Fruit fly (Drosophila melanogaster) whole organism, wandering third instar larva: ENCODE measurements around the gene Zip71B.

ENCODE experiments used
- Hr78 ChIP-seq: fragments of >200 bp; optimal IDR thresholded peaks from 2 replicates; lab custom pipeline; 2017; ENCODE audit warnings: missing biosample characterization, missing genetic modification characterization
- dl ChIP-seq, 2 experiments: fragments of 175-275, 200-275 bp in 1 of 2; fragments of 200-275 bp in 1 of 2; sonication (Bioruptor generic); optimal IDR thresholded peaks; lab custom pipeline; 2018; ENCODE audit warnings: mild to moderate bottlenecking in 2 of 2, missing biosample characterization in 2 of 2, missing genetic modification characterization in 2 of 2, moderate library complexity in 2 of 2; ENCODE audit not compliant: partially characterized antibody in 2 of 2, insufficient read depth in 1 of 2
- dmrt93B ChIP-seq: fragments of 200-800 bp; sonication (Bioruptor generic); optimal IDR thresholded peaks from 2 replicates; lab custom pipeline; 2018; ENCODE audit warnings: missing biosample characterization, mild to moderate bottlenecking, missing genetic modification characterization
- pan ChIP-seq: fragments of >200 bp; optimal IDR thresholded peaks from 2 replicates; lab custom pipeline; 2017
- woc ChIP-seq: sonication (Bioruptor generic); optimal IDR thresholded peaks from 2 replicates; lab custom pipeline; 2016; ENCODE audit warnings: missing biosample characterization, mild to moderate bottlenecking, missing genetic modification characterization

- TF ChIP-seq Hr78 (GFP tag; lab: Kevin White, UChicago) = no peak
- TF ChIP-seq woc (GFP tag; lab: Kevin White, UChicago) = no peak
- no peak for TF ChIP-seq pan (lab: Kevin White, UChicago)
- TF ChIP-seq dl (GFP tag; optimal IDR thresholded peaks at IDR 0.05; lab: Kevin White, UChicago; ENCODE audit: insufficient read depth in 1 of 2, partially characterized antibody in 2 of 2) = no peak
- no peak for TF ChIP-seq dmrt93B (GFP tag; lab: Kevin White, UChicago)
These were observed 3.9 kb upstream of the Zip71B start for dm6 chr3L:14988231-14988630.
